Fruit fly (Drosophila melanogaster): ENCODE data around the gene hth.
A peak's percentile ranks its signal among the peaks of the same experiment; 100 is the strongest.

The hth gene

dm6 chr3R:10650641-10651318 is 11.4 kb upstream of the hth start (continued):
- TF ChIP-seq pum (GFP tag; optimal IDR thresholded peaks at IDR 0.05): no peak
- TF ChIP-seq trem (tag; optimal IDR thresholded peaks at IDR 0.05): peak; percentile 38
- TF ChIP-seq CG6813 (GFP tag; optimal IDR thresholded peaks at IDR 0.05): no peak

dm6 chr3R:10648556-10649181 is 9.3 kb upstream of the hth start:
- TF ChIP-seq tx (GFP tag; optimal IDR thresholded peaks at IDR 0.05) (peak; percentile 3), nerfin-2 (GFP tag; IDR thresholded peaks at IDR 0.05; ENCODE audit: partially characterized antibody) (no peak), CG8765 (GFP tag; IDR thresholded peaks at IDR 0.05) (no peak), CG7839 (tag; optimal IDR thresholded peaks at IDR 0.05) (peak; percentile 57), HLH3B (GFP tag; IDR thresholded peaks at IDR 0.05) (peak; percentile 61), CG5953 (GFP tag; IDR thresholded peaks at IDR 0.05) (0 out of 2 replicates have a peak, but pooled peaks have one; percentile 37), CG8359 (GFP tag; optimal IDR thresholded peaks at IDR 0.05; ENCODE audit: borderline replicate concordance) (peak; percentile 20), CG9727 (GFP tag; optimal IDR thresholded peaks at IDR 0.05) (peak; percentile 17), Myb (GFP tag; optimal IDR thresholded peaks at IDR 0.05) (peak; percentile 7), D19B (GFP tag; optimal IDR thresholded peaks at IDR 0.05) (no peak), CG3726 (GFP tag; IDR thresholded peaks at IDR 0.05) (peak; percentile 58; the same call in 1 of the 3 replicates), shn (GFP tag; optimal IDR thresholded peaks at IDR 0.05) (peak; percentile 36), Hmr (GFP tag; optimal IDR thresholded peaks at IDR 0.05) (peak; percentile 0), al (GFP tag; IDR thresholded peaks at IDR 0.05) (no peak), knrl (GFP tag; IDR thresholded peaks at IDR 0.05; ENCODE audit: partially characterized antibody) (no peak), so (GFP tag; IDR thresholded peaks at IDR 0.05) (peak; percentile 49; the same call in 1 of the 3 replicates), Dref (GFP tag; IDR thresholded peaks at IDR 0.05) (no peak), CG7928 (GFP tag; optimal IDR thresholded peaks at IDR 0.05) (no peak), CG10209 (GFP tag; optimal IDR thresholded peaks at IDR 0.05) (peak; percentile 34), CG6654 (GFP tag; optimal IDR thresholded peaks at IDR 0.05) (no peak), gcm (GFP tag; optimal IDR thresholded peaks at IDR 0.05) (peak; percentile 17), jigr1 (GFP tag; IDR thresholded peaks at IDR 0.05) (peak; percentile 20; the same call in 1 of the 3 replicates), Camta (GFP tag; optimal IDR thresholded peaks at IDR 0.05) (peak; percentile 36), CG1603 (tag; optimal IDR thresholded peaks at IDR 0.05) (peak; percentile 82), CG8290 (GFP tag; optimal IDR thresholded peaks at IDR 0.05) (no peak), CG8290 (tag; optimal IDR thresholded peaks at IDR 0.05) (peak in 1 of 2 experiments; percentile 63), dpn (GFP tag; optimal IDR thresholded peaks at IDR 0.05) (peak; percentile 52 to 60), Pdp1 (GFP tag; optimal IDR thresholded peaks at IDR 0.05) (peak in 1 of 2 experiments; percentile 44), gfzf (GFP tag; optimal IDR thresholded peaks at IDR 0.05) (no peak), CG17328 (GFP tag; IDR thresholded peaks at IDR 0.05) (peak; percentile 69), CG10431 (GFP tag; optimal IDR thresholded peaks at IDR 0.05) (no peak), emc (GFP tag; optimal IDR thresholded peaks at IDR 0.05) (no peak), CG8281 (tag; optimal IDR thresholded peaks at IDR 0.05) (no peak), CG6175 (GFP tag; IDR thresholded peaks at IDR 0.05) (no peak), CG1602 (GFP tag; optimal IDR thresholded peaks at IDR 0.05) (peak; percentile 39), CG18476 (GFP tag; optimal IDR thresholded peaks at IDR 0.05) (peak; percentile 39), NK7.1 (GFP tag; optimal IDR thresholded peaks at IDR 0.05) (no peak), Ada2b (GFP tag; IDR thresholded peaks at IDR 0.05) (peak; percentile 66), croc (GFP tag; conservative IDR thresholded peaks at IDR 0.05) (0 out of 3 replicates have a peak, but pooled peaks have one; percentile 15), Doc2 (GFP tag; IDR thresholded peaks at IDR 0.05) (no peak), CG18262 (tag; optimal IDR thresholded peaks at IDR 0.05) (peak; percentile 59), gro (GFP tag; optimal IDR thresholded peaks at IDR 0.05) (no peak), Vsx1 (GFP tag; optimal IDR thresholded peaks at IDR 0.05) (no peak), sd (tag; optimal IDR thresholded peaks at IDR 0.05) (peak; percentile 73)

Data from whole organism, embryonic.